Fruit fly (Drosophila melanogaster): Measurements from ENCODE around the gene Gmd.

Gene Gmd

DNA sequence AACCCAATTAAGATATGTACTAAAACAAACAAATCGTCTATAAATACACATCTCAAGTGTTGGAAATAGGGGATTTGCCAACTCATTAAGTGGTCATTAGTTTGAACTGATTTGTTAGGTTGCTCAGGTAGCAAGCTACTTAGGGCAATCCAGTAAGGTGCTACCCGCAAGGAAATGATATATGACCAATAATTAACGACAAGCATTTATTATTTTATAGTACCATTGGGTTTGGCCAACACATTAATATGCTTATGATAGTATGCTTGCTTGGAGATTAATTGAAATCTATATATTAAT lies 19.0 kb upstream of the Gmd start (continued):
- TF ChIP-seq CG10209 (GFP tag; optimal IDR thresholded peaks at IDR 0.05) = no peak
- TF ChIP-seq tll (GFP tag; optimal IDR thresholded peaks at IDR 0.05) = peak in 1 of 2 experiments; percentile 27
- peak; percentile 71 for TF ChIP-seq Vsx1 (GFP tag; optimal IDR thresholded peaks at IDR 0.05)
- no peak for TF ChIP-seq danr (GFP tag; IDR thresholded peaks at IDR 0.05)
- peak; percentile 20 for TF ChIP-seq sd (tag; optimal IDR thresholded peaks at IDR 0.05)

DNA sequence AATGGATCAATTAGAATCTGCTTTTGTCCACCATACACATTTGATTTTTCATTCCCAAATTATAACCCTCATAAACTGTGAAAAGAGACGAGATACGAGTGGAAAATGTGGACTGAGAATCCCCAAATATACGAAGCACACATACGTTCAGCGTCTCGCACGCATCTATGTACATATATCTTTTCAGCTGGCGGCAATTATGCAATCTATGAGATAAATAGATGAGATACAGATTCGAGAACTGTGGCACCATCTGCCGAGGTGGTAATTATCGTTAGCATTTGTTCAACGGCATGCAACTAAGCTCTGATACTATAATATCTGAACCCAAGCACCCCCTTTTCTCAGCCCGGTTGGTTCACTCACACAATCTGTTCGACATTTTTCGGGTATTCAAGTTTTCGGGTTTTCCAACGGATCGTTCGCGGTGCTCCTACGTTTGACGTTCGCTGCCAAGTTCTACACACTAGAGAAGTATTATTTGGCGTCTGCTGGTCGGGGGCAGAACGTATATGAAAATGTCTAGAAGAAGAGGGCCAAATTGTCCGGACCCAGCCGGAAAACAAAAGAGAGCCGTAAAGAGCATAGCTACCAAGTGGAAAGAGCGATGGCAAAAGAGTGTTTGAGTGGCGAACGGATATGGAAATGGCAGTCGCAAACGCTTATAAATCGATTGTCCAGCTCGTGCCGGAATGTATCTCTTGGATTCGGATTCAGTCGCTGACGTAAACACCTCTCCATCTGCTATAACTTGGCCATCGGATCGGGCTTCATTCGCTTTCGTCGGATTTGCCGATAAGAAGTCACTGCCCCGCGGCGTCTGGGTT lies 18.4 kb upstream of the Gmd start:
- no peak for TF ChIP-seq zf30C (GFP tag; optimal IDR thresholded peaks at IDR 0.05)
- peak; percentile 35 for TF ChIP-seq CG15479 (GFP tag; optimal IDR thresholded peaks at IDR 0.05)
- TF ChIP-seq ato (GFP tag; IDR thresholded peaks at IDR 0.05; ENCODE audit: partially characterized antibody) = no peak
- peak in 1 of 2 experiments; percentile 95 for TF ChIP-seq Pdp1 (GFP tag; optimal IDR thresholded peaks at IDR 0.05)
- TF ChIP-seq gfzf (GFP tag; optimal IDR thresholded peaks at IDR 0.05) = no peak
- no peak for TF ChIP-seq CG4617 (GFP tag; optimal IDR thresholded peaks at IDR 0.05; ENCODE audit: borderline replicate concordance)
- no peak for TF ChIP-seq rib (GFP tag; IDR thresholded peaks at IDR 0.05)
- TF ChIP-seq Aef1 (GFP tag; IDR thresholded peaks at IDR 0.05) = no peak
- TF ChIP-seq CG7928 (GFP tag; optimal IDR thresholded peaks at IDR 0.05) = no peak
- TF ChIP-seq CG4282 (GFP tag; optimal IDR thresholded peaks at IDR 0.05) = no peak
- TF ChIP-seq twi (tag; optimal IDR thresholded peaks at IDR 0.05) = no peak
- no peak for TF ChIP-seq CG10321 (GFP tag; IDR thresholded peaks at IDR 0.05)
- peak; percentile 52 to 77 for TF ChIP-seq Trl (optimal IDR thresholded peaks at IDR 0.05)
- TF ChIP-seq Trl (GFP tag; optimal IDR thresholded peaks at IDR 0.05) = no peak
- no peak for TF ChIP-seq CG16779 (GFP tag; IDR thresholded peaks at IDR 0.05)
- TF ChIP-seq ab (GFP tag; optimal IDR thresholded peaks at IDR 0.05) = no peak
- no peak for TF ChIP-seq scrt (GFP tag; optimal IDR thresholded peaks at IDR 0.05)
- TF ChIP-seq YL-1 (GFP tag; optimal IDR thresholded peaks at IDR 0.05) = no peak
- no peak for TF ChIP-seq al (GFP tag; IDR thresholded peaks at IDR 0.05)
- TF ChIP-seq CG10979 (tag; optimal IDR thresholded peaks at IDR 0.05) = no peak
- no peak for TF ChIP-seq Hr51 (GFP tag; optimal IDR thresholded peaks at IDR 0.05)
- no peak for TF ChIP-seq CG12219 (GFP tag; optimal IDR thresholded peaks at IDR 0.05)
- no peak for TF ChIP-seq prd (optimal IDR thresholded peaks at IDR 0.05)
- TF ChIP-seq prd (GFP tag; IDR thresholded peaks at IDR 0.05) = no peak
- no peak for TF ChIP-seq CG11398 (GFP tag; optimal IDR thresholded peaks at IDR 0.05)
- no peak for TF ChIP-seq toy (GFP tag; IDR thresholded peaks at IDR 0.05)
- TF ChIP-seq sens (GFP tag) = peak; percentile 50
- no peak for TF ChIP-seq tap (tag; optimal IDR thresholded peaks at IDR 0.05)
- TF ChIP-seq CG12769 (tag; optimal IDR thresholded peaks at IDR 0.05) = peak; percentile 66
- TF ChIP-seq btn (GFP tag; optimal IDR thresholded peaks at IDR 0.05) = no peak
- TF ChIP-seq CG10209 (GFP tag; optimal IDR thresholded peaks at IDR 0.05) = no peak
- no peak for TF ChIP-seq gcm2 (GFP tag; optimal IDR thresholded peaks at IDR 0.05)
- no peak for TF ChIP-seq lbe (GFP tag; optimal IDR thresholded peaks at IDR 0.05)
- no peak for TF ChIP-seq CG1529 (GFP tag; optimal IDR thresholded peaks at IDR 0.05)
- no peak for TF ChIP-seq ken (GFP tag; IDR thresholded peaks at IDR 0.05)
- TF ChIP-seq onecut (GFP tag; IDR thresholded peaks at IDR 0.05) = no peak
- no peak for TF ChIP-seq CG3726 (GFP tag; IDR thresholded peaks at IDR 0.05)
- TF ChIP-seq tna (GFP tag; IDR thresholded peaks at IDR 0.05; ENCODE audit: partially characterized antibody) = no peak
- no peak for TF ChIP-seq gce (GFP tag; IDR thresholded peaks at IDR 0.05)
- TF ChIP-seq h (optimal IDR thresholded peaks at IDR 0.05) = no peak
- TF ChIP-seq chn (GFP tag; optimal IDR thresholded peaks at IDR 0.05) = no peak
- TF ChIP-seq CG14860 (GFP tag; IDR thresholded peaks at IDR 0.05; ENCODE audit: partially characterized antibody) = no peak
- no peak for TF ChIP-seq CG17568 (GFP tag; optimal IDR thresholded peaks at IDR 0.05)
- TF ChIP-seq nerfin-1 (tag; optimal IDR thresholded peaks at IDR 0.05) = no peak
- no peak for TF ChIP-seq ftz-f1 (GFP tag; optimal IDR thresholded peaks at IDR 0.05)

Measured in whole organism, embryonic.